Fruit fly (Drosophila melanogaster) whole organism, embryonic: ENCODE measurements around the gene cpx.

ENCODE experiments used
- BEAF-32 ChIP-seq: fragments of 200-800 bp; sonication (Bioruptor generic); optimal IDR thresholded peaks from 3 replicates; lab custom pipeline; 2017; ENCODE audit warnings: missing biosample characterization, missing genetic modification characterization, mild to moderate bottlenecking, moderate library complexity, missing genetic modification reagents
- CG15073 ChIP-seq: fragments of 200-800 bp; sonication (Bioruptor generic); optimal IDR thresholded peaks from 2 replicates; lab custom pipeline; 2016; ENCODE audit warnings: missing biosample characterization, missing genetic modification characterization
- CG15514 ChIP-seq: fragments of 200-800 bp; sonication (Bioruptor generic); optimal IDR thresholded peaks from 3 replicates; lab custom pipeline; 2017; ENCODE audit warnings: missing biosample characterization, missing genetic modification characterization, mild to moderate bottlenecking, moderate library complexity, missing genetic modification reagents
- CG15696 ChIP-seq: fragments of 200-800 bp; sonication (Bioruptor generic); optimal IDR thresholded peaks from 2 replicates; lab custom pipeline; 2019; ENCODE audit warnings: missing biosample characterization, mild to moderate bottlenecking, missing genetic modification characterization, moderate library complexity
- CG9437 ChIP-seq: fragments of 200-800 bp; sonication (Bioruptor generic); optimal IDR thresholded peaks from 2 replicates; lab custom pipeline; 2018; ENCODE audit warnings: missing biosample characterization, mild to moderate bottlenecking, missing genetic modification characterization
- Hr3 ChIP-seq: fragments of 200-800 bp; sonication (Bioruptor generic); optimal IDR thresholded peaks from 3 replicates; lab custom pipeline; 2016; ENCODE audit warnings: missing biosample characterization, missing genetic modification characterization
- Oaz ChIP-seq: fragments of 200-800 bp; sonication (Bioruptor generic); IDR thresholded peaks from 2 replicates; pipeline ENCODE4 v1.3.6; 2022; ENCODE audit warnings: missing biosample characterization, missing genetic modification characterization
- Pdp1 ChIP-seq, 2 experiments: fragments of 200-800 bp; sonication (Bioruptor generic); optimal IDR thresholded peaks; 3 replicates each; lab custom pipeline; 2016; ENCODE audit warnings: missing biosample characterization in 2 of 2, missing genetic modification characterization in 2 of 2, mild to moderate bottlenecking in 1 of 2, moderate library complexity in 1 of 2
- amos ChIP-seq: fragments of 200-800 bp; sonication (Bioruptor generic); IDR thresholded peaks from 2 replicates; pipeline ENCODE4 v1.3.6; 2022; ENCODE audit warnings: missing biosample characterization, missing genetic modification characterization; ENCODE audit not compliant: partially characterized antibody
- fu2 ChIP-seq: fragments of 200-800 bp; sonication (Bioruptor generic); optimal IDR thresholded peaks from 2 replicates; lab custom pipeline; 2016; ENCODE audit warnings: missing biosample characterization, missing genetic modification characterization
- gem ChIP-seq: fragments of 200-800 bp; sonication (Bioruptor generic); optimal IDR thresholded peaks from 2 replicates; lab custom pipeline; 2019; ENCODE audit warnings: missing biosample characterization, mild to moderate bottlenecking, missing genetic modification characterization, moderate library complexity
- insv ChIP-seq, 2 experiments: fragments of 200-800 bp; sonication (Bioruptor generic); optimal IDR thresholded peaks; 3 replicates each; lab custom pipeline; 2016 to 2018; ENCODE audit warnings: missing biosample characterization in 2 of 2, missing genetic modification characterization in 2 of 2
- toy ChIP-seq: fragments of 200-800 bp; sonication (Bioruptor generic); IDR thresholded peaks from 2 replicates; pipeline ENCODE4 v1.3.6; 2022; ENCODE audit warnings: missing biosample characterization, missing genetic modification characterization

dm6 chr3R:4337580-4337979 lies 57.6 kb downstream of the cpx start, which contains the start of the genes Skp2 and CG1103:
- TF ChIP-seq Hr3, result peak; percentile 29
- TF ChIP-seq fu2 (GFP tag; lab: Kevin White, UChicago), result no peak
- peak; percentile 65 for TF ChIP-seq CG15514 (GFP tag; lab: Kevin White, UChicago)
- TF ChIP-seq CG15696 (tag; lab: Kevin White, UChicago), result no peak
- TF ChIP-seq CG15073, result no peak
- TF ChIP-seq amos (GFP tag; lab: Robert Waterston, UW), result peak; percentile 47
- no peak for TF ChIP-seq toy
- TF ChIP-seq insv (GFP tag; optimal IDR thresholded peaks at IDR 0.05; lab: Kevin White, UChicago), result no peak
- TF ChIP-seq Oaz (GFP tag; lab: Robert Waterston, UW), result no peak
- TF ChIP-seq BEAF-32 (GFP tag; lab: Kevin White, UChicago), result peak; percentile 51
- no peak for TF ChIP-seq gem (tag; lab: Kevin White, UChicago)
- no peak for TF ChIP-seq CG9437 (GFP tag; lab: Kevin White, UChicago)
- peak in 1 of 2 experiments; percentile 20 for TF ChIP-seq Pdp1 (GFP tag; optimal IDR thresholded peaks at IDR 0.05; lab: Kevin White, UChicago)
